Worm (Caenorhabditis elegans) whole organism, early embryonic: ENCODE data around the gene T11F9.22.

Source experiments
- hnd-1 ChIP-seq: sonication (generic microtip); optimal IDR thresholded peaks from 2 replicates; lab custom pipeline; 2016; ENCODE audit warnings: missing genetic modification characterization, missing compliant biosample characterization
- tbx-11 ChIP-seq: fragments of 200-800 bp; sonication (Bioruptor generic); IDR thresholded peaks from 2 replicates; pipeline ENCODE4 v1.3.6; 2022; ENCODE audit warnings: missing genetic modification characterization, missing compliant biosample characterization
- tra-4 ChIP-seq: sonication (generic microtip); optimal IDR thresholded peaks from 2 replicates; lab custom pipeline; 2017; ENCODE audit warnings: missing genetic modification characterization, missing compliant biosample characterization

- no peak for TF ChIP-seq tra-4
- no peak for TF ChIP-seq tbx-11
- TF ChIP-seq hnd-1, result no peak
Measured at ce11 chrV:11503081-11503751, 23.7 kb downstream of the T11F9.22 start, which contains the start of gene C55A6.12.
